Fruit fly (Drosophila melanogaster) S2 (cell line): ENCODE data around the gene Mms19.

ENCODE experiments used
- CG8478 ChIP-seq: fragments of >200 bp; optimal IDR thresholded peaks from 2 replicates; lab custom pipeline; 2018
- CTCF ChIP-seq, 2 experiments: fragments of >200 bp; optimal IDR thresholded peaks; 2 replicates each; lab custom pipeline; 2018

DNA sequence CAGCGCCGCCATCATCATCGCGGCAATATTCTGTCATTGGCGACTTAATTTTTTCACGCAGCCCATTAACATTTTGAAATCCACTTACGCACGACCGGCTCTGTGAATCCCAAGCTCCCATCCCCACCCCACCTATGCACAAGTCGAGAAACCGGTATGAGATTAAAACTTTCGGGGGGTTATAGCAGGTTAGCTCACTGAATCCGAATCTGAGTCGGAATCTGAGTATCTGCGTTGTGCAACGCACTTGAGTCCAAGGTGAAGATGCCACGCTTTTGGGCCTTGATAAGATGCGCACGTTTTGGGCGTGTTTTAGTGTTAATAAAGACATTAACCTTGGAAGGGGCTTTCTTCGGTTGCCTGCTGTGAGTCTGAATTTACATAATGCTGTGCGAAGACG, 14.6 kb downstream of the Mms19 start:
- TF ChIP-seq CG8478 (lab: Kevin White, UChicago) (no peak), CTCF (optimal IDR thresholded peaks at IDR 0.05; lab: Kevin White, UChicago) (no peak)
